Fruit fly (Drosophila melanogaster): Measurements from ENCODE around the gene CG3081.
A peak's percentile ranks its signal among the peaks of the same experiment; 100 is the strongest.

The CG3081 gene

DNA sequence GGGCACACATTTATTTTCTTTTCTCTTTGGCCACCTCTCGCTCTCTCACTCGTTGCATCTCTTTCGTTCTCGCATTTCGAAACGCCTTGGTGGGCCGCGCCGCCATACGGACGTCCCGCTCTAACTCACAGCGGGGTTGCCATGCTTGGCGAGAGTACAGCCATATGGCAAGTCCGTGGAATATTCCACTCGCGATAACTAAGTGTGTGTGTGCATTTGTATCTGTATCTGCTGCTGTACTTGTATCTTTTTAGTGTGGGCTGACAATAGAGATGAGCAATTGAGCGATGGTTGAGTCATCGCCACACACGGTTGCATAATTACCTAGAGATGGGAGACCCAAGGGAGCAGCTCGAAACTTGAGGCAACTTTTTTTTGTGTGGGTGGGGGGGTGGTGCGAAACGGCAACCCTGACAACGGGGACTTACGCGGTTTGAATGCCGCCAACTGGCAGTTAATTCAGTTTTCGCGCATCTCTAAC is 40.7 kb upstream of the CG3081 start (continued):
- TF ChIP-seq HmgD (GFP tag; optimal IDR thresholded peaks at IDR 0.05): peak; percentile 92
- peak; percentile 74; the same call in 2 of the 3 replicates for TF ChIP-seq CG34224 (GFP tag; IDR thresholded peaks at IDR 0.05; ENCODE audit: partially characterized antibody)
- TF ChIP-seq Oli (tag; optimal IDR thresholded peaks at IDR 0.05): peak; percentile 75
- TF ChIP-seq knrl (GFP tag; IDR thresholded peaks at IDR 0.05; ENCODE audit: partially characterized antibody): peak; percentile 85
- peak; percentile 84 for TF ChIP-seq Meics (GFP tag; optimal IDR thresholded peaks at IDR 0.05)
- peak; percentile 82 for TF ChIP-seq wdn (GFP tag; IDR thresholded peaks at IDR 0.05)
- peak; percentile 58 for TF ChIP-seq peb (GFP tag; IDR thresholded peaks at IDR 0.05)
- TF ChIP-seq CG10274 (GFP tag; optimal IDR thresholded peaks at IDR 0.05): peak; percentile 65
- peak; percentile 70 for TF ChIP-seq CG12104 (GFP tag; optimal IDR thresholded peaks at IDR 0.05)
- TF ChIP-seq GATAe (GFP tag; conservative IDR thresholded peaks at IDR 0.05): peak; percentile 72; the same call in 1 of the 2 replicates
- TF ChIP-seq Usf (GFP tag; optimal IDR thresholded peaks at IDR 0.05): peak; percentile 56
- peak; percentile 66 for TF ChIP-seq Lim3 (GFP tag; IDR thresholded peaks at IDR 0.05)
- peak; percentile 61 for TF ChIP-seq CG15696 (tag; optimal IDR thresholded peaks at IDR 0.05)
- peak; percentile 74 for TF ChIP-seq HLH4C (GFP tag; IDR thresholded peaks at IDR 0.05; ENCODE audit: partially characterized antibody)
- TF ChIP-seq Kr (GFP tag; optimal IDR thresholded peaks at IDR 0.05): no peak
- peak; percentile 73 for TF ChIP-seq E2f2 (GFP tag; IDR thresholded peaks at IDR 0.05)
- peak; percentile 96 for TF ChIP-seq slbo (GFP tag; IDR thresholded peaks at IDR 0.05)
- TF ChIP-seq CG8924 (tag; optimal IDR thresholded peaks at IDR 0.05): peak; percentile 80
- TF ChIP-seq Xbp1 (GFP tag; optimal IDR thresholded peaks at IDR 0.05): peak; percentile 86
- no peak for TF ChIP-seq CkIIα-i1 (GFP tag; IDR thresholded peaks at IDR 0.05)
- TF ChIP-seq Nf-YB (GFP tag; optimal IDR thresholded peaks at IDR 0.05): peak; percentile 79
- TF ChIP-seq org-1 (GFP tag; optimal IDR thresholded peaks at IDR 0.05): peak; percentile 58
- no peak for TF ChIP-seq eve (GFP tag; optimal IDR thresholded peaks at IDR 0.05)
- TF ChIP-seq gsb (GFP tag; IDR thresholded peaks at IDR 0.05): peak; percentile 85
- peak; percentile 89 for TF ChIP-seq Ets97D (GFP tag; optimal IDR thresholded peaks at IDR 0.05)
- peak; percentile 84 for TF ChIP-seq Dad (GFP tag; optimal IDR thresholded peaks at IDR 0.05)
- TF ChIP-seq CG3847 (GFP tag; IDR thresholded peaks at IDR 0.05): peak; percentile 93
- TF ChIP-seq bsh (GFP tag; optimal IDR thresholded peaks at IDR 0.05): peak in 1 of 2 experiments; percentile 62
- TF ChIP-seq CG10267 (tag; optimal IDR thresholded peaks at IDR 0.05): peak; percentile 64
- TF ChIP-seq klu (GFP tag; IDR thresholded peaks at IDR 0.05): peak; percentile 73
- TF ChIP-seq fd102C (GFP tag; optimal IDR thresholded peaks at IDR 0.05): no peak
- peak; percentile 31 for TF ChIP-seq salm (tag; optimal IDR thresholded peaks at IDR 0.05)
- TF ChIP-seq CG10462 (GFP tag; optimal IDR thresholded peaks at IDR 0.05): peak; percentile 60
- TF ChIP-seq CG11247 (GFP tag; IDR thresholded peaks at IDR 0.05): peak; percentile 91
- TF ChIP-seq dati (GFP tag; IDR thresholded peaks at IDR 0.05): peak; percentile 56; the same call in 1 of the 2 replicates
- TF ChIP-seq slp2 (GFP tag; optimal IDR thresholded peaks at IDR 0.05): peak; percentile 75
- TF ChIP-seq D (optimal IDR thresholded peaks at IDR 0.05): peak; percentile 52
- TF ChIP-seq D (GFP tag; optimal IDR thresholded peaks at IDR 0.05): peak; percentile 60
- TF ChIP-seq pan (optimal IDR thresholded peaks at IDR 0.05): no peak
- TF ChIP-seq pan (GFP tag; optimal IDR thresholded peaks at IDR 0.05 in 1 of 2, IDR thresholded peaks at IDR 0.05 in 1 of 2): peak in 1 of 2 experiments; percentile 93
- TF ChIP-seq MBD-R2 (GFP tag; IDR thresholded peaks at IDR 0.05): peak; percentile 81
- peak; percentile 75 for TF ChIP-seq CG11696 (GFP tag; IDR thresholded peaks at IDR 0.05)
- TF ChIP-seq CG12744 (GFP tag; optimal IDR thresholded peaks at IDR 0.05): peak; percentile 76
- TF ChIP-seq CG13123 (GFP tag; optimal IDR thresholded peaks at IDR 0.05): peak; percentile 66
- peak; percentile 3 for TF ChIP-seq nau (GFP tag; optimal IDR thresholded peaks at IDR 0.05)
- TF ChIP-seq CG12391 (tag; optimal IDR thresholded peaks at IDR 0.05): peak; percentile 77
- peak; percentile 71 for TF ChIP-seq Hr3 (GFP tag; optimal IDR thresholded peaks at IDR 0.05)
- peak; percentile 58 for TF ChIP-seq da (GFP tag; optimal IDR thresholded peaks at IDR 0.05)
- TF ChIP-seq CG11695 (GFP tag; IDR thresholded peaks at IDR 0.05): peak; percentile 82
- peak; percentile 64 for TF ChIP-seq ewg (GFP tag; optimal IDR thresholded peaks at IDR 0.05)
- peak; percentile 82 for TF ChIP-seq CG4282 (GFP tag; optimal IDR thresholded peaks at IDR 0.05)

Measured in whole organism, embryonic.